Worm (Caenorhabditis elegans): ENCODE measurements around the gene gpa-9.

gpa-9 gene

ce11 chrV:12635218-12635617 is 13.9 kb downstream of the gpa-9 start (continued):
- TF ChIP-seq mdl-1 (tag; optimal IDR thresholded peaks at IDR 0.05) (peak in 1 of 2 experiments; percentile 91), nhr-71 (tag; optimal IDR thresholded peaks at IDR 0.05) (peak; percentile 91), nhr-20 (tag; optimal IDR thresholded peaks at IDR 0.05) (peak; percentile 96), dpl-1 (GFP tag; optimal IDR thresholded peaks at IDR 0.05) (peak; percentile 31 to 51 (median 49)), tbx-2 (tag; optimal IDR thresholded peaks at IDR 0.05) (peak; percentile 65), mab-9 (GFP tag; IDR thresholded peaks at IDR 0.05) (no peak), mep-1 (tag; optimal IDR thresholded peaks at IDR 0.05) (peak; percentile 81), efl-1 (optimal IDR thresholded peaks at IDR 0.05) (peak in 1 of 2 experiments; percentile 35), efl-1 (GFP tag; optimal IDR thresholded peaks at IDR 0.05 in 1 of 2) (peak; percentile 20 to 92), nhr-77 (tag; optimal IDR thresholded peaks at IDR 0.05) (no peak), alr-1 (tag; optimal IDR thresholded peaks at IDR 0.05; ENCODE audit: borderline replicate concordance) (no peak), elt-3 (tag; optimal IDR thresholded peaks at IDR 0.05) (peak in 2 of 6 experiments; percentile 93 to 99), xbp-1 (tag; optimal IDR thresholded peaks at IDR 0.05) (peak; percentile 26), fkh-8 (tag; optimal IDR thresholded peaks at IDR 0.05) (no peak), sptf-1 (tag; optimal IDR thresholded peaks at IDR 0.05) (no peak), nhr-11 (tag; optimal IDR thresholded peaks at IDR 0.05) (no peak), grh-1 (GFP tag; IDR thresholded peaks at IDR 0.05) (peak; percentile 87), C04F5.9 (tag; optimal IDR thresholded peaks at IDR 0.05) (no peak), C16A3.4 (tag; optimal IDR thresholded peaks at IDR 0.05) (peak; percentile 59), efl-3 (GFP tag; optimal IDR thresholded peaks at IDR 0.05) (no peak), skn-1 (tag; optimal IDR thresholded peaks at IDR 0.05) (peak; percentile 58), C34B4.2 (tag; optimal IDR thresholded peaks at IDR 0.05) (no peak), isw-1 (GFP tag; IDR thresholded peaks at IDR 0.05) (no peak), unc-98 (GFP tag; IDR thresholded peaks at IDR 0.05) (no peak), fkh-10 (GFP tag; optimal IDR thresholded peaks at IDR 0.05) (no peak)

ce11 chrV:12634746-12635145 is 14.4 kb downstream of the gpa-9 start:
- peak; percentile 49 for TF ChIP-seq nhr-19 (GFP tag; conservative IDR thresholded peaks at IDR 0.05)
- no peak for TF ChIP-seq F16B12.6 (tag; optimal IDR thresholded peaks at IDR 0.05)
- no peak for TF ChIP-seq efl-1 (optimal IDR thresholded peaks at IDR 0.05)
- TF ChIP-seq efl-1 (GFP tag; optimal IDR thresholded peaks at IDR 0.05 in 1 of 2), result peak in 1 of 2 experiments; percentile 80
- TF ChIP-seq hlh-17 (GFP tag; optimal IDR thresholded peaks at IDR 0.05; ENCODE audit: borderline replicate concordance), result no peak
- peak; percentile 20 for TF ChIP-seq rnt-1 (tag; optimal IDR thresholded peaks at IDR 0.05)
- TF ChIP-seq ces-1 (GFP tag; optimal IDR thresholded peaks at IDR 0.05), result no peak

ce11 chrV:12634050-12634449 is 15.1 kb downstream of the gpa-9 start:
- TF ChIP-seq dsc-1 (tag; optimal IDR thresholded peaks at IDR 0.05) (no peak), elt-2 (tag; optimal IDR thresholded peaks at IDR 0.05) (peak; percentile 85), lin-35 (GFP tag; optimal IDR thresholded peaks at IDR 0.05) (peak in 1 of 2 experiments; percentile 22), lin-15B (tag; optimal IDR thresholded peaks at IDR 0.05) (no peak), ceh-63 (GFP tag; optimal IDR thresholded peaks at IDR 0.05) (no peak)

- TF ChIP-seq C04F5.9 (tag; optimal IDR thresholded peaks at IDR 0.05), result no peak
Measured at ce11 chrV:12633046-12633445, 16.1 kb downstream of the gpa-9 start.

ce11 chrV:12632048-12632447 is 17.1 kb downstream of the gpa-9 start, which contains the start of gene srx-113:
Gene srx-113 (minus strand): TSS chrV:12632148.
- TF ChIP-seq fkh-8 (tag; optimal IDR thresholded peaks at IDR 0.05), result no peak
- TF ChIP-seq pax-3 (tag; optimal IDR thresholded peaks at IDR 0.05), result peak; percentile 14

Data from whole organism, L1 larva.